Fruit fly (Drosophila melanogaster) whole organism, wandering third instar larva: ENCODE data around the gene slif.

ENCODE experiments used
- Abd-B ChIP-seq: fragments of >200 bp; optimal IDR thresholded peaks from 2 replicates; lab custom pipeline; 2017; ENCODE audit warnings: missing biosample characterization, missing genetic modification characterization
- CG32264 ChIP-seq: fragments of 200-800 bp; sonication (Bioruptor generic); optimal IDR thresholded peaks from 2 replicates; lab custom pipeline; 2016; ENCODE audit warnings: missing biosample characterization, missing genetic modification characterization
- CrebA ChIP-seq: fragments of 200-800 bp; sonication (Bioruptor generic); optimal IDR thresholded peaks from 2 replicates; lab custom pipeline; 2016; ENCODE audit warnings: missing biosample characterization, mild to moderate bottlenecking, missing genetic modification characterization, borderline replicate concordance
- Dif ChIP-seq: fragments of 200-275, 200-300 bp; sonication (Bioruptor generic); optimal IDR thresholded peaks from 2 replicates; lab custom pipeline; 2018; ENCODE audit warnings: missing biosample characterization, missing genetic modification characterization; ENCODE audit not compliant: partially characterized antibody
- GATAd ChIP-seq: sonication (Bioruptor generic); optimal IDR thresholded peaks from 2 replicates; lab custom pipeline; 2016; ENCODE audit warnings: missing biosample characterization, missing genetic modification characterization
- HLH106 ChIP-seq: fragments of 200-800 bp; optimal IDR thresholded peaks from 3 replicates; lab custom pipeline; 2019; ENCODE audit warnings: missing biosample characterization, mild to moderate bottlenecking, missing genetic modification characterization, moderate library complexity
- Hr78 ChIP-seq: fragments of >200 bp; optimal IDR thresholded peaks from 2 replicates; lab custom pipeline; 2017; ENCODE audit warnings: missing biosample characterization, missing genetic modification characterization
- Hr83 ChIP-seq: fragments of 200-300 bp; sonication (Bioruptor generic); optimal IDR thresholded peaks from 2 replicates; lab custom pipeline; 2016; ENCODE audit warnings: missing biosample characterization, mild to moderate bottlenecking, missing genetic modification characterization, moderate library complexity; ENCODE audit not compliant: poor library complexity, severe bottlenecking
- Mio ChIP-seq: sonication (Bioruptor generic); optimal IDR thresholded peaks from 2 replicates; lab custom pipeline; 2016; ENCODE audit warnings: missing biosample characterization, missing genetic modification characterization
- Myc ChIP-seq: fragments of >200 bp; optimal IDR thresholded peaks from 2 replicates; lab custom pipeline; 2017
- N ChIP-seq: fragments of >200 bp; optimal IDR thresholded peaks from 2 replicates; lab custom pipeline; 2018; ENCODE audit warnings: missing biosample characterization, missing external identifiers, missing genetic modification characterization
- Rel ChIP-seq, 2 experiments: fragments of 200-800 bp; sonication (Bioruptor generic) in 1 of 2; optimal IDR thresholded peaks; 2 replicates in 1 of 2; 3 replicates in 1 of 2; lab custom pipeline; 2016 to 2019; ENCODE audit warnings: mild to moderate bottlenecking in 2 of 2, missing biosample characterization in 2 of 2, missing genetic modification characterization in 2 of 2, moderate library complexity in 1 of 2
- Sp1 ChIP-seq: fragments of 200-800 bp; sonication (Bioruptor generic); optimal IDR thresholded peaks from 3 replicates; lab custom pipeline; 2019; ENCODE audit warnings: missing biosample characterization, mild to moderate bottlenecking, missing genetic modification characterization, moderate library complexity
- Vsx2 ChIP-seq: fragments of 200-300, 225-300 bp; sonication (Bioruptor generic); optimal IDR thresholded peaks from 2 replicates; lab custom pipeline; 2018; ENCODE audit warnings: missing biosample characterization, missing genetic modification characterization; ENCODE audit not compliant: partially characterized antibody
- br ChIP-seq: fragments of 200-800 bp; sonication (Bioruptor generic); optimal IDR thresholded peaks from 2 replicates; lab custom pipeline; 2016; ENCODE audit warnings: missing biosample characterization, missing genetic modification characterization
- dl ChIP-seq, 2 experiments: fragments of 175-275, 200-275 bp in 1 of 2; fragments of 200-275 bp in 1 of 2; sonication (Bioruptor generic); optimal IDR thresholded peaks; lab custom pipeline; 2018; ENCODE audit warnings: mild to moderate bottlenecking in 2 of 2, missing biosample characterization in 2 of 2, missing genetic modification characterization in 2 of 2, moderate library complexity in 2 of 2; ENCODE audit not compliant: partially characterized antibody in 2 of 2, insufficient read depth in 1 of 2
- dmrt93B ChIP-seq: fragments of 200-800 bp; sonication (Bioruptor generic); optimal IDR thresholded peaks from 2 replicates; lab custom pipeline; 2018; ENCODE audit warnings: missing biosample characterization, mild to moderate bottlenecking, missing genetic modification characterization
- ey ChIP-seq: fragments of 200-800 bp; sonication (Bioruptor generic); optimal IDR thresholded peaks from 2 replicates; lab custom pipeline; 2016; ENCODE audit warnings: missing biosample characterization, missing genetic modification characterization
- foxo ChIP-seq, 2 experiments: fragments of 200-800 bp; sonication (Bioruptor generic); optimal IDR thresholded peaks; 2 replicates in 1 of 2; 3 replicates in 1 of 2; lab custom pipeline; 2016 to 2017; ENCODE audit warnings: missing biosample characterization in 2 of 2, missing genetic modification characterization in 2 of 2
- h ChIP-seq: fragments of 200-800 bp; sonication (Bioruptor generic); optimal IDR thresholded peaks from 3 replicates; lab custom pipeline; 2016; ENCODE audit warnings: missing biosample characterization, mild to moderate bottlenecking, missing genetic modification characterization
- jim ChIP-seq: fragments of 175-275, 200-325 bp; sonication (Bioruptor generic); optimal IDR thresholded peaks from 2 replicates; lab custom pipeline; 2016; ENCODE audit warnings: missing biosample characterization, mild to moderate bottlenecking, missing genetic modification characterization
- lola ChIP-seq: fragments of >200 bp; optimal IDR thresholded peaks from 2 replicates; lab custom pipeline; 2017; ENCODE audit warnings: missing biosample characterization, missing genetic modification characterization
- psq ChIP-seq: fragments of 200-800 bp; sonication (Bioruptor generic); optimal IDR thresholded peaks from 3 replicates; lab custom pipeline; 2017; ENCODE audit warnings: missing biosample characterization, mild to moderate bottlenecking, missing genetic modification characterization, moderate library complexity
- rgr ChIP-seq: fragments of 200-800 bp; sonication (Bioruptor generic); optimal IDR thresholded peaks from 3 replicates; lab custom pipeline; 2016; ENCODE audit warnings: missing biosample characterization, mild to moderate bottlenecking, missing genetic modification characterization
- sage ChIP-seq: fragments of 200-800 bp; sonication (Bioruptor generic); optimal IDR thresholded peaks from 2 replicates; lab custom pipeline; 2016; ENCODE audit warnings: missing biosample characterization, mild to moderate bottlenecking, missing genetic modification characterization
- usp ChIP-seq: fragments of >200 bp; optimal IDR thresholded peaks from 2 replicates; lab custom pipeline; 2017; ENCODE audit warnings: missing biosample characterization, missing genetic modification characterization
- woc ChIP-seq: sonication (Bioruptor generic); optimal IDR thresholded peaks from 2 replicates; lab custom pipeline; 2016; ENCODE audit warnings: missing biosample characterization, mild to moderate bottlenecking, missing genetic modification characterization

slif gene

DNA sequence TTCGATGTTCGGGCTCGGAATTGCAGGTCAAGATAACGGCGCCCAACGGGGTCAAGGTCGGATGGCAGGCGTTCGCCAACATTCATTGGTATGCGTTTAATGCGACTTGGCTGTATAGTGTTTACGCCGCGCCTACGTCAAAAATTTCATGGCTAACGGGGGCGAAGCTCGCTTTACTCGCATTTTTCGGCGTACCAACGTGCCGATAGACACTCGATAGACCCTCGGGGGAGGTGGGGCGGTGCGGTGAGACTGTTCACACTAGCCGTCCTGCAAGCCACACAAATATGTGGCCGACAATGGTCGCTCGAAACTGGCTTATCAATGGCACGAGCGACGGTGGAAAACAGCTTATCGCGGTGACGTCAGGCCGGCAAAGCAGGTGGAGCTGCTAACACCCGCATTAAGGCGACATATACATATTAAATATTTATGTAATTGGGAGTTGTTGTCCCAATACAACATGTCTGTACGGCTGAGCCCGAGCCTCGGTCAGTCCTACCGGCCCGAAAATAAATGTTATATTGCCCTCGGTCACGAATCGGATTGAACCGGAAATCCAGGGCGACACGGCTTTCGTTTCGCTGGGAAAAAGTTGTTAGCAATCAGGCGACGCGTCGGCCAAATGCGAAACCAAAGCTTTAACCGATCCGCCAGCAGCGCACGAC is 7.9 kb downstream of the slif start:
- TF ChIP-seq Sp1 (GFP tag; lab: Kevin White, UChicago) (no peak), h (GFP tag; lab: Kevin White, UChicago) (peak; percentile 16)

DNA sequence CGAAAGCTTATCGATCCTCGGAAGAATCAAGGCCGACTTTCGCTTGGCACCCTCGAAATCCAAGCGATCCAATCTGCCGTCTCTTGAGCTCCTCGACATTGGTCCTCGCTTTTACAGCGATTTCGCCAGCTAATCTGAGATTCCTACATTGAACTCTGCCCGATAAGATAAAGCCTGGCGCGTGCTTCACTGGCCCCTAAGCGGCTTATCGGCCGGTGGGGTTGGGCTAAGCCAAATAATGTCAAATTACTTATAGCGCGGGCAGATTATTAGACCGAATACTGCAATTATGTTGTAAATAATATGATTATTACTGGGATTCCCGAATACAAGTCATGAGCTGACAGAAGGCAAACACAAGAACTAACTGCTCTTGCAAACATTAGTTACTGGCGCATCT is 9.2 kb downstream of the slif start:
- TF ChIP-seq HLH106 (tag; lab: Kevin White, UChicago) (no peak), lola (GFP tag; lab: Kevin White, UChicago) (no peak), Rel (GFP tag; optimal IDR thresholded peaks at IDR 0.05; lab: Kevin White, UChicago) (no peak), Rel (tag; optimal IDR thresholded peaks at IDR 0.05; lab: Kevin White, UChicago) (peak; percentile 50), h (GFP tag; lab: Kevin White, UChicago) (peak; percentile 92), CG32264 (GFP tag; lab: Kevin White, UChicago) (no peak), sage (GFP tag; lab: Kevin White, UChicago) (no peak)

DNA sequence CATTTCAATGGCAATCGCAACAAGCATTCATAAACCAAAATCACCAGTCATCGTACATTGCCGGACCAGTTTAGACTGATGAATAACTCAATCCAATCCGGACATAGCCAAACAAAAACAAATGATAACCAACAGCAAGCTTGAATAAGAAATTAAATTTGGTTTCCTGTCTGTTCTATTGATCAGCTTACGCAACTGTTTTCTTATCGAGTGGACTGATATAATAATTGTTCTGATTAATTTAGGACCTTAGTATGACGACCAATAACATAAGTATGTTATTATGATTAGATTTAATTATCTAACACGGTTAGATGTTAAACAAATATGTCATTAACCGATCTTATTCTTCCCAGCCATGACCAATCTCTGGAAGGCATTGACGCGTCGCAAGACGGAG is 10.2 kb downstream of the slif start:
- TF ChIP-seq jim (GFP tag; lab: Kevin White, UChicago) = no peak
- TF ChIP-seq sage (GFP tag; lab: Kevin White, UChicago) = no peak
- no peak for TF ChIP-seq ey (GFP tag; lab: Kevin White, UChicago)
- TF ChIP-seq Hr83 = no peak
- TF ChIP-seq woc = no peak
- TF ChIP-seq Dif = no peak

DNA sequence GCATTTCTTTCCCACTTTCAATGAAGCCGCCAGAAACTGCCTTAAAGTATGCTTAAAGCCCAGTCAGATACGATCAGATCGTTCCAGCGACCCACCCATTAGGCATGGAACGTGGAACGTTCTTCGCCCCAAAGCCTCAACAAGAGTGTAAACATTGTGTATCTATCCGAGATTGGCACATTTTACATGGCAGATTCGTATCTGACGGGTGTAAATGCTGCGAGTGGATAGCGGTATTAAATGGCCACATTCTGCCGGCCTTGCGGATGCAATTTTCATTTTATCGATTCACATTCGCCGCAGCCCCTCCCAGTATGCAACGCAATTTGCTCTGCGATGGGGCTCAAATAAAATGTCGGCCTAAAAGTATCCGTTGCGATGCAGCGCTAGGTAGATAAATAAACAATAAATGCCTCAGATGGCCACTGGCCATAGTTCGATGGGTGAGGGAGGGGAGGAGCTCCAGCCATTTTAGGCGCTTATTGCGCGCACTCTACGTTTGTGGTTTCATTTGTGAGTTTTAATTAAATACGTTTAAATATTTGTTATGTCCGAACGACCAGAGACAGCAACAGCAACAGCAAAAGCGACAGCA is 13.9 kb downstream of the slif start:
- TF ChIP-seq usp (GFP tag; lab: Kevin White, UChicago) (no peak), Sp1 (GFP tag; lab: Kevin White, UChicago) (no peak), Hr83 (no peak), Abd-B (GFP tag; lab: Kevin White, UChicago) (peak; percentile 62), Myc (lab: Kevin White, UChicago) (peak; percentile 81), lola (GFP tag; lab: Kevin White, UChicago) (peak; percentile 21), Hr78 (GFP tag; lab: Kevin White, UChicago) (no peak), dmrt93B (no peak), ey (GFP tag; lab: Kevin White, UChicago) (no peak), GATAd (GFP tag; lab: Kevin White, UChicago) (no peak), br (GFP tag; lab: Kevin White, UChicago) (no peak), N (peak; percentile 41), HLH106 (tag; lab: Kevin White, UChicago) (no peak), h (GFP tag; lab: Kevin White, UChicago) (no peak), foxo (GFP tag; optimal IDR thresholded peaks at IDR 0.05; lab: Kevin White, UChicago) (no peak), CrebA (GFP tag; lab: Kevin White, UChicago) (no peak)

DNA sequence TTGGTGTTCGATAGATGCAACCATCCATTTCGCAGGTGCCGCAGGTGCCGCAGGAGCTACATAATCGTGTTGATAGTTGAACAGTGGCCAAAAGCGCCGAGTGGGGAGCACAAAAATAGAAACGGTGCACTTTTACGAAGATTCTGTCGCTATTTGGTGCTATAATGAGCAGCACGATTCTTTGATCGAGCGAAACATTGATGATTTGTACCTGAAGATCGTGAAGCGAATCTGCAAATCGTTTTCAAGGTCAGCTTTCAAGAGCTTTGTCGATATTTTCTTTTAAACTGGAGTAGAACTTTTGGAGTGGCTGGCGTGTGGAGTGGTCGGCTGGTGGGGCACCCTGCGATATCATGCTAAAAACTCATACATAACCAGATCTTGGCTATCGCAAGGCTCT is 17.6 kb downstream of the slif start, which contains the start of gene CG11131:
Gene CG11131, plus strand, starts transcription at position 301 of the 400 bp plus-strand sequence.
- TF ChIP-seq psq (no peak), CG32264 (GFP tag; lab: Kevin White, UChicago) (no peak), HLH106 (tag; lab: Kevin White, UChicago) (no peak), jim (GFP tag; lab: Kevin White, UChicago) (no peak), woc (no peak), Hr78 (GFP tag; lab: Kevin White, UChicago) (no peak), Abd-B (GFP tag; lab: Kevin White, UChicago) (no peak)
- TF ChIP-seq, all 38 proteins: peak for 0

DNA sequence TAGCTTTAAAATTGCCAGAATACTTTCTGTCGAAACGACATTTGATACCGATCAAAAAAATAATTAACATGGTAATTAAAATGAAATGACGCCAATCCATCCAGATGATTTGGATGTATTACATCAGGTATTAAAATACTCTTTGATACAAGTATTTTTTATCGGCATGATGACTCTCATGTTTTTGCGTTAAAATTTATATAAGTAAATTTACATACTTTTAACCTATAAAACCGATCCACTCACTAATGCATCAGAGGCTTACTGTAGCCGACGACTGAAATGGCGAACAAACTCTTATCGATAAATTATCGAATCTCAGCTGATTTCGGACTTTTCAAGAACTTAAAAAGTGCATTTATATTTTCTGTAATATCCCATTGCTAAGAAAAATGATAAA is 20.8 kb downstream of the slif start, which contains the start of gene BoYb:
Gene BoYb, plus strand, starts transcription at position 301 of the 400 bp plus-strand sequence.
- TF ChIP-seq Vsx2 (GFP tag; lab: Kevin White, UChicago) (no peak), Mio (GFP tag; lab: Kevin White, UChicago) (no peak), Myc (lab: Kevin White, UChicago) (no peak), dl (GFP tag; optimal IDR thresholded peaks at IDR 0.05; lab: Kevin White, UChicago; ENCODE audit: insufficient read depth in 1 of 2, partially characterized antibody in 2 of 2) (no peak), foxo (GFP tag; optimal IDR thresholded peaks at IDR 0.05; lab: Kevin White, UChicago) (no peak), rgr (GFP tag; lab: Kevin White, UChicago) (no peak), Hr83 (no peak), psq (no peak), CG32264 (GFP tag; lab: Kevin White, UChicago) (no peak), Hr78 (GFP tag; lab: Kevin White, UChicago) (no peak)
